Worm (Caenorhabditis elegans): ENCODE data around the gene K06H7.1.
A peak's percentile ranks its signal among the peaks of the same experiment; 100 is the strongest.

K06H7.1 gene

DNA sequence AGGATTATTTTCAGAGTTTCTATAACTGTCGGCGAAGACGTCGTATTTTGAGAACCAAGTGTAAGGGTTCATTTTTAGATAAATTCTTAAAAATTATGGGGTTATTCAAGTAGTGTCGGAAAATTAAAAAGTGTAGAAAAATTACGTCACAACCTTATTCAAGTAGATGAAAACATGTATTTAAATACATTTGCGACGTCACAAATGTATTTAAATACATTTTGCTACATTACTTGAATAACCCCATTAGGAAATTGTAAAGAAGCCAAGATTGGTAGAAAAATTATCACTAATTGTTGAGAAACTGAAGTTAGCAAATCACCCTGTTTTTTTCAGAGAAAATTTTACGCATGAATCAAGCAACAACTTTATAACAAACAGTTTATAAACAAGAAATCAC is 30.1 kb downstream of the K06H7.1 start:
- no peak for TF ChIP-seq lin-39 (tag; optimal IDR thresholded peaks at IDR 0.05)
- TF ChIP-seq lsy-2 (tag; optimal IDR thresholded peaks at IDR 0.05): peak in 1 of 2 experiments; percentile 28
- no peak for TF ChIP-seq hpl-2 (GFP tag; optimal IDR thresholded peaks at IDR 0.05)
- TF ChIP-seq lir-3 (tag; optimal IDR thresholded peaks at IDR 0.05; ENCODE audit: poor library complexity): no peak

- TF ChIP-seq ztf-11 (tag; optimal IDR thresholded peaks at IDR 0.05) (peak in 1 of 2 experiments; percentile 13), nhr-47 (tag; optimal IDR thresholded peaks at IDR 0.05) (peak; percentile 86), ces-1 (GFP tag; optimal IDR thresholded peaks at IDR 0.05) (no peak), nhr-11 (tag; optimal IDR thresholded peaks at IDR 0.05) (peak; percentile 75), F16B12.6 (tag; optimal IDR thresholded peaks at IDR 0.05) (peak; percentile 53), irx-1 (tag; optimal IDR thresholded peaks at IDR 0.05) (peak; percentile 56), xbp-1 (tag; optimal IDR thresholded peaks at IDR 0.05) (peak; percentile 81), unc-86 (tag; optimal IDR thresholded peaks at IDR 0.05) (peak; percentile 74), unc-130 (tag; optimal IDR thresholded peaks at IDR 0.05) (peak; percentile 95), lin-39 (tag; optimal IDR thresholded peaks at IDR 0.05) (peak; percentile 69), hlh-17 (GFP tag; optimal IDR thresholded peaks at IDR 0.05; ENCODE audit: borderline replicate concordance) (no peak), alr-1 (tag; optimal IDR thresholded peaks at IDR 0.05; ENCODE audit: borderline replicate concordance) (no peak), ceh-8 (GFP tag; optimal IDR thresholded peaks at IDR 0.05) (no peak), sup-37 (GFP tag; optimal IDR thresholded peaks at IDR 0.05) (no peak), ceh-82 (tag; optimal IDR thresholded peaks at IDR 0.05) (peak; percentile 73 to 88 (median 77)), ets-5 (GFP tag; IDR thresholded peaks at IDR 0.05) (no peak), tlp-1 (tag; optimal IDR thresholded peaks at IDR 0.05) (no peak), egl-13 (tag; optimal IDR thresholded peaks at IDR 0.05) (peak; percentile 27), rnt-1 (tag; optimal IDR thresholded peaks at IDR 0.05) (peak; percentile 86), zip-4 (GFP tag; optimal IDR thresholded peaks at IDR 0.05) (no peak), unc-62 (GFP tag; optimal IDR thresholded peaks at IDR 0.05) (no peak), nhr-77 (tag; optimal IDR thresholded peaks at IDR 0.05) (peak; percentile 73), ceh-88 (GFP tag; IDR thresholded peaks at IDR 0.05) (peak; percentile 47; the same call in 1 of the 2 replicates), aha-1 (tag; optimal IDR thresholded peaks at IDR 0.05) (no peak), mef-2 (tag; optimal IDR thresholded peaks at IDR 0.05) (no peak), pax-3 (tag; optimal IDR thresholded peaks at IDR 0.05) (peak; percentile 37), unc-98 (GFP tag; IDR thresholded peaks at IDR 0.05) (no peak), tbx-2 (tag; optimal IDR thresholded peaks at IDR 0.05) (peak; percentile 83), elt-2 (tag; optimal IDR thresholded peaks at IDR 0.05) (peak; percentile 5), ztf-4 (tag; optimal IDR thresholded peaks at IDR 0.05) (peak; percentile 68), nhr-76 (tag; optimal IDR thresholded peaks at IDR 0.05) (no peak), nhr-84 (tag; optimal IDR thresholded peaks at IDR 0.05) (no peak), elt-3 (tag; optimal IDR thresholded peaks at IDR 0.05) (peak in 2 of 6 experiments; percentile 41 to 73), fkh-8 (tag; optimal IDR thresholded peaks at IDR 0.05) (peak; percentile 68), nhr-71 (tag; optimal IDR thresholded peaks at IDR 0.05) (peak; percentile 92), hpl-2 (GFP tag; optimal IDR thresholded peaks at IDR 0.05) (peak; percentile 9), swsn-7 (tag; optimal IDR thresholded peaks at IDR 0.05) (peak; percentile 85), unc-30 (tag; optimal IDR thresholded peaks at IDR 0.05) (no peak), lin-14 (GFP tag; optimal IDR thresholded peaks at IDR 0.05) (peak; percentile 77), vab-15 (tag; optimal IDR thresholded peaks at IDR 0.05) (no peak), nhr-12 (tag; optimal IDR thresholded peaks at IDR 0.05) (no peak), dpl-1 (GFP tag; optimal IDR thresholded peaks at IDR 0.05) (peak; percentile 75 to 80 (median 78)), Y116A8C.19 (tag; optimal IDR thresholded peaks at IDR 0.05; ENCODE audit: borderline replicate concordance) (no peak), pag-3 (tag; optimal IDR thresholded peaks at IDR 0.05; ENCODE audit: borderline replicate concordance, insufficient read depth) (no peak), snpc-4 (tag; optimal IDR thresholded peaks at IDR 0.05) (peak; percentile 35), hlh-4 (tag; optimal IDR thresholded peaks at IDR 0.05) (no peak)
Observed at ce11 chrIII:8130177-8130902, 31.2 kb downstream of the K06H7.1 start, which contains the start of the genes rpl-21 and C14B9.10. TSS of gene rpl-21 (minus strand) at chrIII:8130227. TSS of gene C14B9.10 (plus strand) at chrIII:8130852.

Data from whole organism, L1 larva.